Worm (Caenorhabditis elegans) whole organism, L1 larva: Measurements from ENCODE around the gene srd-31.

Source experiments
- ceh-90 ChIP-seq: sonication (generic microtip); optimal IDR thresholded peaks from 2 replicates; lab custom pipeline; 2016; ENCODE audit warnings: missing genetic modification characterization, missing compliant biosample characterization
- ces-1 ChIP-seq: fragments of 150-350 bp; optimal IDR thresholded peaks from 2 replicates; lab custom pipeline; 2014; ENCODE audit warnings: missing biosample characterization, missing genetic modification reagents, missing genetic modification characterization
- fos-1 ChIP-seq: fragments of 150-350 bp; optimal IDR thresholded peaks from 2 replicates; lab custom pipeline; 2014; ENCODE audit warnings: missing biosample characterization, missing genetic modification characterization
- jun-1 ChIP-seq: fragments of 150-350 bp; optimal IDR thresholded peaks from 2 replicates; lab custom pipeline; 2014; ENCODE audit warnings: missing biosample characterization, missing genetic modification reagents, missing genetic modification characterization
- lin-13 ChIP-seq: fragments of 150-350 bp; optimal IDR thresholded peaks from 2 replicates; lab custom pipeline; 2014; ENCODE audit warnings: missing biosample characterization, missing genetic modification reagents, missing genetic modification characterization
- lin-35 ChIP-seq, 2 experiments: fragments of 150-350 bp; optimal IDR thresholded peaks; 2 replicates each; lab custom pipeline; 2014; ENCODE audit warnings: missing biosample characterization in 2 of 2, missing genetic modification characterization in 2 of 2, missing genetic modification reagents in 2 of 2
- mdl-1 ChIP-seq, 2 experiments: fragments of 150-350 bp; optimal IDR thresholded peaks; 2 replicates each; lab custom pipeline; 2014 to 2017; ENCODE audit warnings: missing biosample characterization in 2 of 2, missing genetic modification characterization in 2 of 2, inconsistent platforms in 1 of 2
- nhr-12 ChIP-seq: sonication (generic microtip); optimal IDR thresholded peaks from 2 replicates; lab custom pipeline; 2017; ENCODE audit warnings: missing biosample characterization, missing genetic modification characterization
- nhr-77 ChIP-seq: fragments of 150-350 bp; optimal IDR thresholded peaks from 2 replicates; lab custom pipeline; 2014; ENCODE audit warnings: missing biosample characterization, missing genetic modification characterization
- nhr-85 ChIP-seq: sonication (generic microtip); peaks from one replicate; lab custom pipeline; 2016; ENCODE audit warnings: missing genetic modification characterization, inconsistent platforms, missing compliant biosample characterization
- snpc-4 ChIP-seq: fragments of 150-350 bp; optimal IDR thresholded peaks from 2 replicates; lab custom pipeline; 2014; ENCODE audit warnings: missing biosample characterization, missing genetic modification characterization
- sox-4 ChIP-seq: sonication (generic microtip); optimal IDR thresholded peaks from 2 replicates; lab custom pipeline; 2016; ENCODE audit warnings: missing genetic modification characterization, missing compliant biosample characterization

DNA sequence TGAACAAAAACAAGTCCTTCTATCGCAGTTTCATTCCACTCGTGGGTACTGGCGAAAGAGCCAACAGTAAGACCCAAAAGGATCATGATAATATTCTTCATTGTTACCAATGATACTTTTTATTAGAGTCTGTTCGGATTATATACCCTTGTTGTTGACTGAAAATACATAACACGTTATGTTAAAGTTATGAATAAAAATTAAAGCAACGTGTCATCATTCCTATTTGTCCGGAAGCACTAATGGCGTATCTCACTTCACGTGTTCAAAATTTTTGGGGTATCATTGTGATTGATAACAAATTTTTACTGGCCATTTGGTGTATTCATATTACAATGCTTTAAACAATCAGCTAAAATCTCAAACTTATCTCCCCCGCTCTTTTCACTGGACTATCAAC, 33.1 kb downstream of the srd-31 start, which contains the start of gene scl-26:
- TF ChIP-seq snpc-4 (tag; lab: Kevin White, UChicago) = no peak
- no peak for TF ChIP-seq nhr-12 (tag; lab: Kevin White, UChicago)
- TF ChIP-seq mdl-1 (tag; optimal IDR thresholded peaks at IDR 0.05; lab: Kevin White, UChicago) = no peak
- TF ChIP-seq fos-1 (tag; lab: Kevin White, UChicago) = no peak
- no peak for TF ChIP-seq nhr-85 (tag; lab: Kevin White, UChicago)
- TF ChIP-seq jun-1 (tag; lab: Kevin White, UChicago) = no peak
- no peak for TF ChIP-seq lin-35 (GFP tag; optimal IDR thresholded peaks at IDR 0.05; lab: Kevin White, UChicago)
- TF ChIP-seq nhr-77 (tag; lab: Kevin White, UChicago) = no peak
- TF ChIP-seq lin-13 (GFP tag; lab: Kevin White, UChicago) = no peak
- no peak for TF ChIP-seq ces-1 (GFP tag; lab: Kevin White, UChicago)
- TF ChIP-seq sox-4 (tag; lab: Kevin White, UChicago) = no peak
- no peak for TF ChIP-seq ceh-90 (tag; lab: Kevin White, UChicago)
